Fruit fly (Drosophila melanogaster): ENCODE data around the gene CG14304.

Gene CG14304

DNA sequence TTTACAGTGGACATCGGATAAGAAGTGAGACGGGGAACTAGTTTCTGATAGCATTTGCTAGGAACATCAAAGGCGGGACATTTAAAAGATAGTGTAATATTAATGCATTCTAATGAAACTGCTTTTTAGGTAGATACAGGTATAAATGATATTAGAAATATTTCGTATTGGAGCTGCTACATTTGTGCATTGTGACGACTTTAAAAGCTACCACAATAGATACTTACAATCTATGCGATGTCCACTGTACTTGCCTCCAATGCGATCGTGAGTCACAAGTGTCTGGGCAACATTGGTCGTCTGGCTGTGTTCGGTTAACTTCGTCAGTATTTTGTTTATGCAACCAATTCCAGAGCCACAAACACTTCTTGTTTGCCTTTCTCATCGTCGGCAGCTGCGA lies 48.7 kb upstream of the CG14304 start (continued):
- no peak for TF ChIP-seq insv (GFP tag; optimal IDR thresholded peaks at IDR 0.05)
- TF ChIP-seq CG17802 (tag; optimal IDR thresholded peaks at IDR 0.05), result no peak
- no peak for TF ChIP-seq CG10209 (GFP tag; optimal IDR thresholded peaks at IDR 0.05)
- TF ChIP-seq HLH3B (GFP tag; IDR thresholded peaks at IDR 0.05), result 0 out of 2 replicates have a peak, but pooled peaks have one; percentile 20
- no peak for TF ChIP-seq CG10654 (GFP tag; optimal IDR thresholded peaks at IDR 0.05)
- TF ChIP-seq CG15479 (GFP tag; optimal IDR thresholded peaks at IDR 0.05), result no peak
- no peak for TF ChIP-seq Dek (tag; optimal IDR thresholded peaks at IDR 0.05)
- TF ChIP-seq sisA (GFP tag; IDR thresholded peaks at IDR 0.05), result peak; percentile 39; the same call in 1 of the 2 replicates
- peak; percentile 35 for TF ChIP-seq Ada2b (GFP tag; IDR thresholded peaks at IDR 0.05)
- no peak for TF ChIP-seq CG11723 (GFP tag; optimal IDR thresholded peaks at IDR 0.05)
- TF ChIP-seq Myb (GFP tag; optimal IDR thresholded peaks at IDR 0.05), result no peak
- no peak for TF ChIP-seq Trl (optimal IDR thresholded peaks at IDR 0.05)
- no peak for TF ChIP-seq Trl (GFP tag; optimal IDR thresholded peaks at IDR 0.05)
- no peak for TF ChIP-seq pho (GFP tag; optimal IDR thresholded peaks at IDR 0.05)
- TF ChIP-seq CG3847 (GFP tag; IDR thresholded peaks at IDR 0.05), result peak; percentile 20; the same call in 1 of the 2 replicates
- TF ChIP-seq tap (tag; optimal IDR thresholded peaks at IDR 0.05), result peak; percentile 12
- TF ChIP-seq CG10979 (tag; optimal IDR thresholded peaks at IDR 0.05), result peak; percentile 2
- peak; percentile 5 for TF ChIP-seq Blimp-1 (GFP tag; optimal IDR thresholded peaks at IDR 0.05)
- peak; percentile 41 for TF ChIP-seq CG2712 (tag; optimal IDR thresholded peaks at IDR 0.05)
- no peak for TF ChIP-seq bcd (GFP tag; optimal IDR thresholded peaks at IDR 0.05)
- no peak for TF ChIP-seq yki (optimal IDR thresholded peaks at IDR 0.05)
- TF ChIP-seq Dfd (GFP tag; optimal IDR thresholded peaks at IDR 0.05), result no peak
- TF ChIP-seq CG11093 (GFP tag; IDR thresholded peaks at IDR 0.05), result no peak
- TF ChIP-seq CG30431 (GFP tag; optimal IDR thresholded peaks at IDR 0.05), result no peak
- TF ChIP-seq CG2116 (GFP tag; optimal IDR thresholded peaks at IDR 0.05), result no peak
- TF ChIP-seq CG7556 (GFP tag; optimal IDR thresholded peaks at IDR 0.05), result no peak
- no peak for TF ChIP-seq NC2β (GFP tag; optimal IDR thresholded peaks at IDR 0.05)
- peak; percentile 33 for TF ChIP-seq BtbVII (GFP tag; optimal IDR thresholded peaks at IDR 0.05)
- no peak for TF ChIP-seq Hmr (GFP tag; optimal IDR thresholded peaks at IDR 0.05)
- no peak for TF ChIP-seq zen (tag; optimal IDR thresholded peaks at IDR 0.05)
- peak; percentile 43 for TF ChIP-seq Ptx1 (GFP tag; IDR thresholded peaks at IDR 0.05)
- no peak for TF ChIP-seq H2.0 (GFP tag; IDR thresholded peaks at IDR 0.05)
- no peak for TF ChIP-seq bigmax (GFP tag; optimal IDR thresholded peaks at IDR 0.05)
- TF ChIP-seq Dll (GFP tag; IDR thresholded peaks at IDR 0.05; ENCODE audit: partially characterized antibody), result no peak
- TF ChIP-seq nom (GFP tag; optimal IDR thresholded peaks at IDR 0.05), result no peak
- TF ChIP-seq CG1529 (GFP tag; optimal IDR thresholded peaks at IDR 0.05), result no peak
- TF ChIP-seq ind (GFP tag; optimal IDR thresholded peaks at IDR 0.05), result peak; percentile 28
- no peak for TF ChIP-seq Fer2 (tag; optimal IDR thresholded peaks at IDR 0.05)
- no peak for TF ChIP-seq psq (GFP tag; optimal IDR thresholded peaks at IDR 0.05)
- TF ChIP-seq Scr (GFP tag; IDR thresholded peaks at IDR 0.05; ENCODE audit: partially characterized antibody), result no peak
- no peak for TF ChIP-seq CG11456 (GFP tag; IDR thresholded peaks at IDR 0.05)
- TF ChIP-seq Awh (GFP tag; IDR thresholded peaks at IDR 0.05), result no peak
- peak; percentile 8; the same call in 1 of the 2 replicates for TF ChIP-seq sob (GFP tag; IDR thresholded peaks at IDR 0.05)
- TF ChIP-seq hb (GFP tag; IDR thresholded peaks at IDR 0.05; ENCODE audit: partially characterized antibody), result no peak
- no peak for TF ChIP-seq CG9727 (GFP tag; optimal IDR thresholded peaks at IDR 0.05)
- peak; percentile 48 for TF ChIP-seq CG10543 (GFP tag; optimal IDR thresholded peaks at IDR 0.05)
- TF ChIP-seq MTF-1 (GFP tag; optimal IDR thresholded peaks at IDR 0.05; ENCODE audit: borderline replicate concordance), result no peak
- TF ChIP-seq Hr78 (GFP tag; optimal IDR thresholded peaks at IDR 0.05), result no peak
- no peak for TF ChIP-seq Ets65A (GFP tag)
- no peak for TF ChIP-seq CG13296 (GFP tag; optimal IDR thresholded peaks at IDR 0.05)
- TF ChIP-seq CG8290 (GFP tag; optimal IDR thresholded peaks at IDR 0.05), result no peak
- no peak for TF ChIP-seq CG8290 (tag; optimal IDR thresholded peaks at IDR 0.05)
